Fruit fly (Drosophila melanogaster) S2 (cell line): ENCODE results near the gene CG7685.

ENCODE experiments used
- CG8478 ChIP-seq: fragments of >200 bp; optimal IDR thresholded peaks from 2 replicates; lab custom pipeline; 2018
- CTCF ChIP-seq, 2 experiments: fragments of >200 bp; optimal IDR thresholded peaks; 2 replicates each; lab custom pipeline; 2018

DNA sequence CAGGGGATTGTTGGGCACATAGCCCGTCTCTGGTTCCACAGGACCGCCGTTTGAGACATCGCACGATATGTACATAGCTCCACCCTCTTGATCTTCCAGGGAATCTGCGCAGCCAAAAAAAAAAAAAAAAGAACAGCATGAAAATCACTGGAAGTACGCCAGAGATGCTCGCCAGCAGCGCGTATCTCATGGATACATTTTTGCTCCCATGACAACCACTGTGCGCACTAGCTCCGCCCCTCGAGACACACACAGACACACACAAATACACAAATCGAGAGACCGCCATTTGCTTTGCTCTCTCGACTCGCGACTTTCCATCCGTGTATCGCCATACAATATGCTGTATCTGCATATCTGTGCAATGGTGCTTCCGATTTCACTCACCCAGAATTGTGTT lies 33.4 kb upstream of the CG7685 start:
- TF ChIP-seq CTCF (optimal IDR thresholded peaks at IDR 0.05; lab: Kevin White, UChicago), result no peak
- TF ChIP-seq CG8478, result no peak
